Worm (Caenorhabditis elegans): ENCODE measurements around the gene ZK688.10.

ZK688.10 gene

DNA sequence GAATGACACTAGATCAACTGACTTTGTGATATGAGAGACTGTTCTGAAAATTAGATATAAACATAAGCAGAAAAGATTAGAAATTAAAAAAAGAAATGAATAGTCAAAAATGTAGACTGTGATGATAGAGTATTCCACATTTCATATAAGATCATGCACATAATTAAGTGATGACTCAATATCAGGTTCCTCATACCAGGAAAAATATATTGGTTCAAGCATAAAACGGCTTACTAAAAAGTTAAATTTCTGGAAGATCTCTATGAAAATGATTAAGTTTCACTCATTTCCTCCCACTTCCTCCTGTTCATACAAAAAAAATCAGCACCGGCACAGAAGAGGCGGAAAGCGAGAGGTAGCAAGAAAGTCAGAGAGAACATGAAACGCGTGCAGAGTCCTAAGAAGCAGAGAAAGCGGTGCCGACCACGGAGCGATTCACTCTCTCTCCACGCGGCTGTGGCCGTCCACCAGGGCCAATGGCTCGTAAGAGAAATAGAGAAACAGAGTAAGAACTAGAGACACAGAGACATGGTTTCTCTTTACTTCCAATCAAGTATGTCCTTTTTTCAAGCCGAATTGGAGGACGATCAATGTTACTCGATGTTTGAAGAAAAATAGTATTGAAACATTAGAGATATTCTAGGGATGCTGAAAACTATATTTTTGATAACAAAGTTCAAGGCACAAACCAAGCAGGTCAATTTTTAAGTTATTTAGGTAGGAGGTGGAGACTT, 5.1 kb downstream of the ZK688.10 start, which contains the start of the genes ZK688.5 and fahd-1 (continued):
- TF ChIP-seq nhr-71 (tag; optimal IDR thresholded peaks at IDR 0.05) (peak; percentile 83), nhr-85 (tag) (peak; percentile 79), elt-2 (tag; optimal IDR thresholded peaks at IDR 0.05) (peak; percentile 21), nhr-237 (tag; optimal IDR thresholded peaks at IDR 0.05) (peak; percentile 10), lsy-2 (tag; optimal IDR thresholded peaks at IDR 0.05) (peak; percentile 62 to 77), swsn-7 (tag; optimal IDR thresholded peaks at IDR 0.05) (peak; percentile 76), efl-1 (optimal IDR thresholded peaks at IDR 0.05) (peak; percentile 72 to 77), efl-1 (GFP tag; optimal IDR thresholded peaks at IDR 0.05 in 1 of 2) (peak; percentile 27 to 94), skn-1 (tag; optimal IDR thresholded peaks at IDR 0.05) (peak; percentile 76), efl-3 (GFP tag; optimal IDR thresholded peaks at IDR 0.05) (no peak), lin-35 (GFP tag; optimal IDR thresholded peaks at IDR 0.05) (peak; percentile 70 to 71), grh-1 (GFP tag; IDR thresholded peaks at IDR 0.05) (no peak), dpl-1 (GFP tag; optimal IDR thresholded peaks at IDR 0.05) (peak; percentile 43 to 50 (median 49)), blmp-1 (tag; optimal IDR thresholded peaks at IDR 0.05) (peak; percentile 92), lin-15B (tag; optimal IDR thresholded peaks at IDR 0.05) (no peak), C34B4.2 (tag; optimal IDR thresholded peaks at IDR 0.05) (no peak), elt-3 (tag; optimal IDR thresholded peaks at IDR 0.05) (peak in 2 of 6 experiments; percentile 41 to 48), nhr-19 (GFP tag; conservative IDR thresholded peaks at IDR 0.05) (peak; percentile 57), C16A3.4 (tag; optimal IDR thresholded peaks at IDR 0.05) (peak; percentile 60), nhr-84 (tag; optimal IDR thresholded peaks at IDR 0.05) (no peak), aha-1 (tag; optimal IDR thresholded peaks at IDR 0.05) (no peak), dsc-1 (tag; optimal IDR thresholded peaks at IDR 0.05) (peak; percentile 39), isw-1 (GFP tag; IDR thresholded peaks at IDR 0.05) (peak; percentile 35; the same call in 1 of the 2 replicates), nhr-11 (tag; optimal IDR thresholded peaks at IDR 0.05) (no peak), nhr-12 (tag; optimal IDR thresholded peaks at IDR 0.05) (no peak), tbx-2 (tag; optimal IDR thresholded peaks at IDR 0.05) (peak; percentile 62), mab-9 (GFP tag; IDR thresholded peaks at IDR 0.05) (no peak), egl-13 (tag; optimal IDR thresholded peaks at IDR 0.05) (no peak), sup-37 (GFP tag; optimal IDR thresholded peaks at IDR 0.05) (no peak), jun-1 (tag; optimal IDR thresholded peaks at IDR 0.05) (peak; percentile 46), nhr-47 (tag; optimal IDR thresholded peaks at IDR 0.05) (peak; percentile 70), fos-1 (tag; optimal IDR thresholded peaks at IDR 0.05) (no peak), C04F5.9 (tag; optimal IDR thresholded peaks at IDR 0.05) (no peak)

DNA sequence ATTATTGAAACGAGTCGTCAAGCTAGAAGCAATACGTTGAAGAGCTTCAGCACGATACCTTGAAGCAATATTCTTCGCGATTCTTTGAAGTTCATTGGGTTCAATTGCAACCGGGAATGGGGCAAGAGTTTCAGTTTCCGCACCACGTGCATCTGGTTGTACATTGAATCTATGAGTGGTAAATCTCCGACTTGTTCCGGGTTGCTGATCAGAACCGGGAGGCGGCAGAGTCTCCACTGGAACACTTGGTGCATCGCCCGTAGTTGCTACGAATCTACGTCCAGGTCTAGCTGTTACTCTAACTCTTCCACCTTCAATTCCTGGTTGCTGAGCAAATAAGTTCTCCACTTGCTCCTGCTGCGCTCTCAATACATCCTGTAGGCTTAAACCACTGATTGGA, 7.8 kb downstream of the ZK688.10 start:
- TF ChIP-seq efl-1 (optimal IDR thresholded peaks at IDR 0.05) (no peak), efl-1 (GFP tag; optimal IDR thresholded peaks at IDR 0.05 in 1 of 2) (peak in 1 of 2 experiments; percentile 91), pax-3 (tag; optimal IDR thresholded peaks at IDR 0.05) (no peak), jun-1 (tag; optimal IDR thresholded peaks at IDR 0.05) (no peak), dsc-1 (tag; optimal IDR thresholded peaks at IDR 0.05) (no peak), C04F5.9 (tag; optimal IDR thresholded peaks at IDR 0.05) (no peak)

DNA sequence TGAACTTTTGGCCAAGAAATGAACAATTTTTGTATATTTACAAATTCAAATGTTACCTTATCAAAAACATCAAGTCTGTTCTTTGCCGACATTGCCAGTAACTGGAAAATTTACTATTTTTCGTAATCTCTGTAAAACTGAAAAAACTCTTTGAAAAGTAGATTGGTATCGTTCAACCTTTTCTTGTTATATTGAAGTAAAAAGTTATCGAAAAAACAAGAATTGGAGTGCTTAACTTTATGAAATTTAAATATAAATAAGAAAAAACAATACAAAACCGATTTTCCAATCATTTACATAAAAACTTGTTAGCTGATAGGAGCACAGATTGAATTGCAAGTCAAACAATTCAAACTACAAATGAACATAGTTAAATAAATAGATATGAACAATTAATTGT, 12.0 kb downstream of the ZK688.10 start, which contains the start of gene ZK688.11:
Gene ZK688.11, minus strand, starts transcription at position 101 of the 400 bp plus-strand sequence.
- TF ChIP-seq unc-30 (tag; optimal IDR thresholded peaks at IDR 0.05): no peak
- no peak for TF ChIP-seq nhr-77 (tag; optimal IDR thresholded peaks at IDR 0.05)
- TF ChIP-seq swsn-7 (tag; optimal IDR thresholded peaks at IDR 0.05): no peak
- no peak for TF ChIP-seq egl-13 (tag; optimal IDR thresholded peaks at IDR 0.05)
- no peak for TF ChIP-seq fos-1 (tag; optimal IDR thresholded peaks at IDR 0.05)
- TF ChIP-seq aha-1 (tag; optimal IDR thresholded peaks at IDR 0.05): no peak
- TF ChIP-seq ceh-8 (GFP tag; optimal IDR thresholded peaks at IDR 0.05): no peak
- TF ChIP-seq Y116A8C.19 (tag; optimal IDR thresholded peaks at IDR 0.05; ENCODE audit: borderline replicate concordance): no peak
- no peak for TF ChIP-seq skn-1 (tag; optimal IDR thresholded peaks at IDR 0.05)
- no peak for TF ChIP-seq F16B12.6 (tag; optimal IDR thresholded peaks at IDR 0.05)
- no peak for TF ChIP-seq ceh-90 (tag; optimal IDR thresholded peaks at IDR 0.05)
- no peak for TF ChIP-seq aly-2 (tag; optimal IDR thresholded peaks at IDR 0.05)
- TF ChIP-seq xbp-1 (tag; optimal IDR thresholded peaks at IDR 0.05): no peak
- TF ChIP-seq lin-13 (GFP tag; optimal IDR thresholded peaks at IDR 0.05): no peak
- no peak for TF ChIP-seq hlh-17 (GFP tag; optimal IDR thresholded peaks at IDR 0.05; ENCODE audit: borderline replicate concordance)
- no peak for TF ChIP-seq lin-15B (tag; optimal IDR thresholded peaks at IDR 0.05)
- TF ChIP-seq C04F5.9 (tag; optimal IDR thresholded peaks at IDR 0.05): no peak

Measured in whole organism, L1 larva.